Fruit fly (Drosophila melanogaster): ENCODE results near the gene CG13606.
A peak's percentile ranks its signal among the peaks of the same experiment; 100 is the strongest.

The CG13606 gene

DNA sequence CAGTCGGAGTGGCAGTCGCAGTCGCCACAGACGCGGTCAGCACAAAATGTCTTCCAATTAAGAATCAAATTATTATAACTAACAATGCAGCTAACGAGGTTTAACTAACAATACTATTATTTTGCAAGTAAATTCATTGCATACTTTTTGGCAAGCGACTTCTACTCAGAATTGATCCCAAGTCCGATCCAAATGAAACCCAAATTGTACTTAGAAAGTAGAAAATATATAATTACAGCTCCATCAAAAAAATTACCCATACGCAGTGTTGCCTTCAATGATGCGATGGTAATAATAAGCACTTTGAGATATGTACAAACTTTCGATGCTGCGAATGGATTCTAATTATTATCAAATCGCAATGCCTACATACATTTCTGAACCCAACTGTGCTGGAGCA is 28.6 kb upstream of the CG13606 start (continued):
- TF ChIP-seq net (GFP tag; optimal IDR thresholded peaks at IDR 0.05) (peak; percentile 23), CG8632 (GFP tag; optimal IDR thresholded peaks at IDR 0.05) (peak; percentile 45), Ets21C (GFP tag; optimal IDR thresholded peaks at IDR 0.05) (no peak), Eip93F (GFP tag; optimal IDR thresholded peaks at IDR 0.05) (no peak), fd59A (GFP tag; optimal IDR thresholded peaks at IDR 0.05) (peak; percentile 61), lz (GFP tag; optimal IDR thresholded peaks at IDR 0.05) (peak; percentile 51), Hr38 (GFP tag; optimal IDR thresholded peaks at IDR 0.05) (no peak), acj6 (GFP tag; optimal IDR thresholded peaks at IDR 0.05) (peak; percentile 58), CG3919 (GFP tag; optimal IDR thresholded peaks at IDR 0.05) (peak; percentile 60), CG32006 (GFP tag; optimal IDR thresholded peaks at IDR 0.05) (peak; percentile 75), CG15336 (GFP tag; IDR thresholded peaks at IDR 0.05) (peak; percentile 36), CG3032 (tag; optimal IDR thresholded peaks at IDR 0.05) (peak; percentile 69), svp (GFP tag) (peak; percentile 79), Eip78C (GFP tag) (peak; percentile 90), dsx (GFP tag; optimal IDR thresholded peaks at IDR 0.05; ENCODE audit: poor library complexity, severe bottlenecking) (no peak), Sox14 (GFP tag; optimal IDR thresholded peaks at IDR 0.05) (peak; percentile 68), CG4318 (GFP tag; optimal IDR thresholded peaks at IDR 0.05) (peak; percentile 53), CG31627 (GFP tag; optimal IDR thresholded peaks at IDR 0.05) (peak; percentile 45), CG8119 (GFP tag; IDR thresholded peaks at IDR 0.05) (peak; percentile 64; the same call in 2 of the 3 replicates), CG10631 (GFP tag; optimal IDR thresholded peaks at IDR 0.05) (peak; percentile 61), Hr4 (GFP tag; optimal IDR thresholded peaks at IDR 0.05) (peak; percentile 71), CG6163 (GFP tag; IDR thresholded peaks at IDR 0.05) (0 out of 3 replicates have a peak, but pooled peaks have one; percentile 22), CG34406 (GFP tag; optimal IDR thresholded peaks at IDR 0.05) (peak; percentile 10), Sox15 (GFP tag; optimal IDR thresholded peaks at IDR 0.05) (peak; percentile 8), pdm3 (GFP tag; optimal IDR thresholded peaks at IDR 0.05) (peak; percentile 49), achi (GFP tag; optimal IDR thresholded peaks at IDR 0.05) (peak; percentile 50), eg (GFP tag; IDR thresholded peaks at IDR 0.05) (0 out of 3 replicates have a peak, but pooled peaks have one; percentile 8)

DNA sequence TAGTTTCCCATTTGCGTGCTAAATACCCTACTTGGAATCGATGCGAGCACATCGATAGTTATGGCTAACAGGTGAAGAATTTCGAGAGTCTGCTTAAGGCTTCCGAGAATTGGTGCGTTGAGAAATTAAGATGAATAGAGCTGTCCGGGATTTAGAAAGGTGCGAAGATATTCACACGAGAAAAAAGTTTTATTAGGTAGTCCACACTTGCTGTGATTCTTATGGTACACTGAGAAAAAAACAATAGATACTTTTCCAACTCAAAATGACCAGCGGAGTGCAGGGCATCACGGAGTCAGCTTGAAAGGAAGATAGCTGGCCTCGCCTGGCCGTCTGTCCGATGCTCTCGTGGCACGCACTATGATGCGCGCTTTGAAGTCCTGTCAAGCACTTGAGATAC is 27.9 kb upstream of the CG13606 start:
- TF ChIP-seq Ets96B (tag; optimal IDR thresholded peaks at IDR 0.05) (peak; percentile 75), dac (GFP tag; optimal IDR thresholded peaks at IDR 0.05) (peak; percentile 66), svp (GFP tag) (peak; percentile 80), CG34406 (GFP tag; optimal IDR thresholded peaks at IDR 0.05) (peak; percentile 3), eg (GFP tag; IDR thresholded peaks at IDR 0.05) (peak; percentile 69), CG6808 (GFP tag; optimal IDR thresholded peaks at IDR 0.05) (peak; percentile 80), Eip75B (GFP tag; optimal IDR thresholded peaks at IDR 0.05) (peak; percentile 78), CG6163 (GFP tag; IDR thresholded peaks at IDR 0.05) (peak; percentile 56; the same call in 2 of the 3 replicates), CG32006 (GFP tag; optimal IDR thresholded peaks at IDR 0.05) (peak; percentile 89), CG9139 (GFP tag; optimal IDR thresholded peaks at IDR 0.05) (peak; percentile 7), CG11294 (GFP tag; IDR thresholded peaks at IDR 0.05) (no peak), fd85E (GFP tag; optimal IDR thresholded peaks at IDR 0.05) (no peak), fd59A (GFP tag; optimal IDR thresholded peaks at IDR 0.05) (peak; percentile 80), Sox14 (GFP tag; optimal IDR thresholded peaks at IDR 0.05) (peak; percentile 76), CG11902 (GFP tag; optimal IDR thresholded peaks at IDR 0.05) (no peak), Lpt (GFP tag; optimal IDR thresholded peaks at IDR 0.05) (peak; percentile 34), CG11762 (GFP tag; optimal IDR thresholded peaks at IDR 0.05; ENCODE audit: insufficient read depth) (peak; percentile 58), CG3032 (tag; optimal IDR thresholded peaks at IDR 0.05) (peak; percentile 76), CG6276 (GFP tag; optimal IDR thresholded peaks at IDR 0.05) (peak; percentile 78), Hr38 (GFP tag; optimal IDR thresholded peaks at IDR 0.05) (no peak), CG16779 (tag; optimal IDR thresholded peaks at IDR 0.05) (peak; percentile 42), CG8119 (GFP tag; IDR thresholded peaks at IDR 0.05) (peak; percentile 81), Sox15 (GFP tag; optimal IDR thresholded peaks at IDR 0.05) (no peak), CG10669 (GFP tag; optimal IDR thresholded peaks at IDR 0.05) (peak; percentile 76), achi (GFP tag; optimal IDR thresholded peaks at IDR 0.05) (peak; percentile 68), Eip78C (GFP tag) (peak; percentile 93), Gug (GFP tag; IDR thresholded peaks at IDR 0.05) (peak; percentile 57), spab (GFP tag; optimal IDR thresholded peaks at IDR 0.05) (peak; percentile 70), Hr4 (GFP tag; optimal IDR thresholded peaks at IDR 0.05) (peak; percentile 82), vri (GFP tag; optimal IDR thresholded peaks at IDR 0.05) (peak; percentile 50), OdsH (GFP tag; optimal IDR thresholded peaks at IDR 0.05) (peak; percentile 68), acj6 (GFP tag; optimal IDR thresholded peaks at IDR 0.05) (peak; percentile 67), CG15336 (GFP tag; IDR thresholded peaks at IDR 0.05) (peak; percentile 75), Hr39 (GFP tag; optimal IDR thresholded peaks at IDR 0.05) (peak; percentile 58), Sox102F (GFP tag; optimal IDR thresholded peaks at IDR 0.05) (peak; percentile 45), CG6854 (GFP tag; optimal IDR thresholded peaks at IDR 0.05) (no peak), lz (GFP tag; optimal IDR thresholded peaks at IDR 0.05) (peak; percentile 63), cyc (GFP tag; optimal IDR thresholded peaks at IDR 0.05) (peak; percentile 48)
